Worm (Caenorhabditis elegans) whole organism, young adult: ENCODE measurements around the gene H23L24.4.
A peak's percentile ranks its signal among the peaks of the same experiment; 100 is the strongest.

Source experiments
- D2030.7 ChIP-seq: fragments of 200-800 bp; sonication (Bioruptor generic); IDR thresholded peaks from 2 replicates; pipeline ENCODE4 v1.3.6; 2022; ENCODE audit warnings: missing genetic modification reagents, missing genetic modification characterization, missing compliant biosample characterization
- F10E7.11 ChIP-seq: sonication (generic microtip); optimal IDR thresholded peaks from 2 replicates; lab custom pipeline; 2017; ENCODE audit warnings: mild to moderate bottlenecking, missing genetic modification characterization, moderate library complexity, missing compliant biosample characterization
- F33H1.4 ChIP-seq: fragments of 200-800 bp; sonication (Bioruptor generic); IDR thresholded peaks from 2 replicates; pipeline ENCODE4 v1.3.6; 2022; ENCODE audit warnings: missing genetic modification reagents, missing genetic modification characterization, missing compliant biosample characterization
- F37B4.10 ChIP-seq: fragments of 200-800 bp; sonication (Bioruptor generic); IDR thresholded peaks from 2 replicates; pipeline ENCODE4 v1.3.6; 2022; ENCODE audit warnings: missing genetic modification characterization, missing compliant biosample characterization
- F49E8.2 ChIP-seq: sonication (generic microtip); optimal IDR thresholded peaks from 3 replicates; lab custom pipeline; 2017; ENCODE audit warnings: missing genetic modification characterization, mild to moderate bottlenecking, missing compliant biosample characterization, antibody characterized with exemption, moderate library complexity; ENCODE audit not compliant: insufficient read depth
- K12H6.12 ChIP-seq: fragments of 200-800 bp; sonication (Bioruptor generic); optimal IDR thresholded peaks from 2 replicates; lab custom pipeline; 2018; ENCODE audit warnings: mild to moderate bottlenecking, missing genetic modification characterization, missing compliant biosample characterization
- Y53G8AR.9 ChIP-seq: fragments of 200-800 bp; sonication (Bioruptor generic); conservative IDR thresholded peaks from 2 replicates; pipeline ENCODE4 v1.3.6; 2022; ENCODE audit warnings: missing genetic modification reagents, missing genetic modification characterization, missing compliant biosample characterization
- ZK185.1 ChIP-seq: sonication (generic microtip); optimal IDR thresholded peaks from 2 replicates; lab custom pipeline; 2016; ENCODE audit warnings: mild to moderate bottlenecking, missing genetic modification characterization, missing compliant biosample characterization; ENCODE audit not compliant: poor library complexity, severe bottlenecking
- akir-1 ChIP-seq: fragments of 200-800 bp; sonication (Bioruptor generic); optimal IDR thresholded peaks from 2 replicates; lab custom pipeline; 2018; ENCODE audit warnings: mild to moderate bottlenecking, missing genetic modification characterization, moderate library complexity, missing compliant biosample characterization
- attf-3 ChIP-seq: fragments of 200-800 bp; sonication (Bioruptor generic); conservative IDR thresholded peaks from 2 replicates; pipeline ENCODE4 v1.3.6; 2022; ENCODE audit warnings: missing genetic modification reagents, missing genetic modification characterization, missing compliant biosample characterization
- ccch-3 ChIP-seq: fragments of 200-800 bp; sonication (Bioruptor generic); optimal IDR thresholded peaks from 2 replicates; lab custom pipeline; 2018; ENCODE audit warnings: mild to moderate bottlenecking, missing genetic modification characterization, missing compliant biosample characterization
- cebp-1 ChIP-seq, 2 experiments: fragments of 200-800 bp in 1 of 2; sonication (Bioruptor generic) in 1 of 2; sonication (generic microtip) in 1 of 2; IDR thresholded peaks in 1 of 2; optimal IDR thresholded peaks in 1 of 2; 2 replicates each; pipeline versions ENCODE4 v1.3.6 to Lab custom; 2017 to 2022; ENCODE audit warnings: missing compliant biosample characterization in 2 of 2, missing genetic modification characterization in 2 of 2, mild to moderate bottlenecking in 1 of 2, missing genetic modification reagents in 1 of 2, moderate library complexity in 1 of 2
- ceh-58 ChIP-seq: fragments of 200-800 bp; sonication (Bioruptor generic); IDR thresholded peaks from 2 replicates; pipeline ENCODE4 v1.3.6; 2022; ENCODE audit warnings: missing genetic modification characterization, missing compliant biosample characterization
- dox-1 ChIP-seq: fragments of 200-800 bp; sonication (Bioruptor generic); IDR thresholded peaks from 2 replicates; pipeline ENCODE4 v1.3.6; 2022; ENCODE audit warnings: missing genetic modification reagents, missing genetic modification characterization, missing compliant biosample characterization
- dpl-1 ChIP-seq: fragments of 150-350 bp; optimal IDR thresholded peaks from 2 replicates; lab custom pipeline; 2014; ENCODE audit warnings: missing biosample characterization, missing genetic modification reagents, missing genetic modification characterization
- efl-1 ChIP-seq: fragments of 150-350 bp; optimal IDR thresholded peaks from 2 replicates; lab custom pipeline; 2014; ENCODE audit warnings: missing biosample characterization, missing genetic modification reagents, missing genetic modification characterization
- egl-18 ChIP-seq: fragments of 200-800 bp; sonication (Bioruptor generic); IDR thresholded peaks from 2 replicates; pipeline ENCODE4 v1.3.6; 2022; ENCODE audit warnings: missing genetic modification reagents, missing genetic modification characterization, missing compliant biosample characterization
- him-1 ChIP-seq: sonication (generic microtip); optimal IDR thresholded peaks from 2 replicates; lab custom pipeline; 2016; ENCODE audit warnings: missing genotype, missing genetic modification reagents, missing genetic modification characterization, missing compliant biosample characterization
- hmg-1.2 ChIP-seq: fragments of 200-800 bp; sonication (Bioruptor generic); IDR thresholded peaks from 2 replicates; pipeline ENCODE4 v1.3.6; 2022; ENCODE audit warnings: missing genetic modification reagents, missing genetic modification characterization, missing compliant biosample characterization
- hmg-20 ChIP-seq: fragments of 200-800 bp; sonication (Bioruptor generic); IDR thresholded peaks from 2 replicates; pipeline ENCODE4 v1.3.6; 2022; ENCODE audit warnings: missing genetic modification reagents, missing genetic modification characterization, missing compliant biosample characterization
- hsf-1 ChIP-seq: fragments of 200-800 bp; sonication (Bioruptor generic); IDR thresholded peaks from 2 replicates; pipeline ENCODE4 v1.3.6; 2022; ENCODE audit warnings: missing genetic modification reagents, missing genetic modification characterization, missing compliant biosample characterization
- lsl-1 ChIP-seq: fragments of 200-800 bp; sonication (Bioruptor generic); optimal IDR thresholded peaks from 2 replicates; lab custom pipeline; 2018; ENCODE audit warnings: mild to moderate bottlenecking, missing genetic modification characterization, moderate library complexity, missing compliant biosample characterization
- madf-10 ChIP-seq: sonication (generic microtip); optimal IDR thresholded peaks from 2 replicates; lab custom pipeline; 2016; ENCODE audit warnings: mild to moderate bottlenecking, missing genetic modification characterization, missing compliant biosample characterization
- madf-6 ChIP-seq: fragments of 200-800 bp; sonication (Bioruptor generic); IDR thresholded peaks from 2 replicates; pipeline ENCODE4 v1.3.6; 2022; ENCODE audit warnings: missing genetic modification reagents, missing genetic modification characterization, missing compliant biosample characterization
- mcd-1 ChIP-seq: fragments of 200-800 bp; sonication (Bioruptor generic); IDR thresholded peaks from 2 replicates; pipeline ENCODE4 v1.3.6; 2022; ENCODE audit warnings: missing genetic modification reagents, missing genetic modification characterization, missing compliant biosample characterization
- nfyb-1 ChIP-seq: fragments of 200-800 bp; sonication (Bioruptor generic); IDR thresholded peaks from 2 replicates; pipeline ENCODE4 v1.3.6; 2022; ENCODE audit warnings: missing genetic modification reagents, missing genetic modification characterization, missing compliant biosample characterization
- nhr-27 ChIP-seq: fragments of 200-800 bp; sonication (Bioruptor generic); optimal IDR thresholded peaks from 2 replicates; lab custom pipeline; 2018; ENCODE audit warnings: mild to moderate bottlenecking, missing genetic modification characterization, moderate library complexity, missing compliant biosample characterization
- nhr-80 ChIP-seq: sonication (generic microtip); optimal IDR thresholded peaks from 2 replicates; lab custom pipeline; 2016; ENCODE audit warnings: missing genetic modification characterization, missing compliant biosample characterization
- nhr-90 ChIP-seq: sonication (generic microtip); optimal IDR thresholded peaks from 2 replicates; lab custom pipeline; 2016; ENCODE audit warnings: missing genotype, mild to moderate bottlenecking, missing genetic modification characterization, missing compliant biosample characterization
- pha-4 ChIP-seq: fragments of 150-350 bp; sonication (generic microtip); optimal IDR thresholded peaks from 2 replicates; lab custom pipeline; 2014; ENCODE audit warnings: missing biosample characterization, missing genetic modification reagents, missing genetic modification characterization
- repo-1 ChIP-seq: sonication (generic microtip); optimal IDR thresholded peaks from 2 replicates; lab custom pipeline; 2017; ENCODE audit warnings: mild to moderate bottlenecking, missing genetic modification characterization, missing compliant biosample characterization
- sea-2 ChIP-seq: fragments of 200-800 bp; sonication (Bioruptor generic); IDR thresholded peaks from 2 replicates; pipeline ENCODE4 v1.3.6; 2022; ENCODE audit warnings: missing genetic modification characterization, missing compliant biosample characterization
- snpc-1.3 ChIP-seq: sonication (generic microtip); optimal IDR thresholded peaks from 2 replicates; lab custom pipeline; 2017; ENCODE audit warnings: missing genetic modification characterization, mild to moderate bottlenecking, missing compliant biosample characterization, antibody characterized with exemption, moderate library complexity, missing genotype, missing genetic modification reagents; ENCODE audit not compliant: insufficient read depth
- snpc-4 ChIP-seq, 5 experiments: fragments of 150-350 bp in 1 of 5; sonication (generic microtip) in 4 of 5; optimal IDR thresholded peaks; 2 replicates each; lab custom pipeline; 2014 to 2018; ENCODE audit warnings: missing genetic modification characterization in 5 of 5, missing biosample characterization in 3 of 5, antibody characterized with exemption in 2 of 5, mild to moderate bottlenecking in 2 of 5, missing compliant biosample characterization in 2 of 5, missing genotype in 2 of 5, moderate library complexity in 2 of 5, missing genetic modification reagents in 1 of 5
- tbp1 ChIP-seq: fragments of 200-800 bp; sonication (Bioruptor generic); optimal IDR thresholded peaks from 2 replicates; lab custom pipeline; 2018; ENCODE audit warnings: mild to moderate bottlenecking, missing genetic modification characterization, missing compliant biosample characterization
- tlf-1 ChIP-seq: fragments of 200-800 bp; sonication (Bioruptor generic); optimal IDR thresholded peaks from 2 replicates; lab custom pipeline; 2018; ENCODE audit warnings: mild to moderate bottlenecking, missing genetic modification characterization, missing compliant biosample characterization
- unc-130 ChIP-seq: sonication (generic microtip); optimal IDR thresholded peaks from 2 replicates; lab custom pipeline; 2016; ENCODE audit warnings: missing genetic modification reagents, missing genetic modification characterization, missing compliant biosample characterization
- unc-62 ChIP-seq: fragments of 150-350 bp; optimal IDR thresholded peaks from 2 replicates; lab custom pipeline; 2014; ENCODE audit warnings: missing biosample characterization, missing genetic modification reagents, missing genetic modification characterization
- ztf-26 ChIP-seq: sonication (generic microtip); optimal IDR thresholded peaks from 2 replicates; lab custom pipeline; 2017; ENCODE audit warnings: missing genetic modification characterization, missing compliant biosample characterization
- ztf-28 ChIP-seq: fragments of 200-800 bp; sonication (Bioruptor generic); IDR thresholded peaks from 2 replicates; pipeline ENCODE4 v1.3.6; 2022; ENCODE audit warnings: missing genetic modification reagents, missing genetic modification characterization, missing compliant biosample characterization

Gene H23L24.4

ce11 chrIV:8748967-8749366 lies 43.6 kb upstream of the H23L24.4 start:
- no peak for TF ChIP-seq him-1
- TF ChIP-seq F37B4.10 (GFP tag; lab: Robert Waterston, UW), result no peak
- 0 out of 2 replicates have a peak, but pooled peaks have one; percentile 36 for TF ChIP-seq nfyb-1 (GFP tag; lab: Robert Waterston, UW)
- no peak for TF ChIP-seq F10E7.11 (tag; lab: Kevin White, UChicago)
- no peak for TF ChIP-seq hsf-1 (GFP tag; lab: Robert Waterston, UW)
- TF ChIP-seq ztf-28 (GFP tag; lab: Robert Waterston, UW), result no peak
- no peak for TF ChIP-seq sea-2 (GFP tag; lab: Robert Waterston, UW)

DNA sequence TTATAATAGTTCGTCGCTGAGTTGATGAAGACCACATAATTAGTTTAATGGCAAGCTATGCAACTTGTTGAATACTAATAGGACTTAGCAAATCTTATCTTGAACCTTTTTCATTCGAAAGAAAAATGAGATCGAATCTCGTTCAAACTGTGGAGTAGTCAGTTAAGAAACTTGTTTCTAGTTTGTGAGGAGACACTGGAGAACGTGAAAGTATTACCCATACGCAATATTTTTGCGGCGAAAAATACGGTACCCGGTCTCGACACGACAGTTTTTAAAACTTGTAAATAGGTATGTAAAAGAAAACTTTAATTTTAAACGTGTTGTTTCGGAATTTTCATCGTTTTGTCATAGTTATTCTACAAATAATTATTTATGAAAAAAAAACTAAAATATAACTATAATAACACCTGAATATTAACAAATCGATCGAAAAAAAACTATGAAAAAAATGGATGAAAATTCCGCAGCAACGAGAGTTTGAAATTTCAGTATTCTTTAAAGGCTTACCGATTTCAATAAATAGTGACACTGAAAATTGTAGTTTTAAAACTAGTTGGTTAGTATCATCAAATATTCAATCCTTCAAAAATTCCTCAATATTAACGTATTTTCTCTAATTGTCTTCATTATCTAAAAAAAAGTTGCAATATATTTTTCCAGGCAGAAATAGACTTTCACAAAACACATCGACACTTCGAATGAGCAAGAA lies 40.3 kb upstream of the H23L24.4 start, which contains the start of the genes F20C5.7 and parg-1:
F20C5.7 (minus strand) TSS at position 101 of the 712 bp plus-strand sequence.
parg-1 (plus strand) TSS at position 662 of the 712 bp plus-strand sequence.
- TF ChIP-seq nhr-90 (tag; lab: Kevin White, UChicago) (no peak), madf-6 (no peak), Y53G8AR.9 (0 out of 2 replicates have a peak, but pooled peaks have one; percentile 14), unc-130 (GFP tag; lab: Kevin White, UChicago) (no peak)
- TF ChIP-seq, all 124 proteins: peak for 1

DNA sequence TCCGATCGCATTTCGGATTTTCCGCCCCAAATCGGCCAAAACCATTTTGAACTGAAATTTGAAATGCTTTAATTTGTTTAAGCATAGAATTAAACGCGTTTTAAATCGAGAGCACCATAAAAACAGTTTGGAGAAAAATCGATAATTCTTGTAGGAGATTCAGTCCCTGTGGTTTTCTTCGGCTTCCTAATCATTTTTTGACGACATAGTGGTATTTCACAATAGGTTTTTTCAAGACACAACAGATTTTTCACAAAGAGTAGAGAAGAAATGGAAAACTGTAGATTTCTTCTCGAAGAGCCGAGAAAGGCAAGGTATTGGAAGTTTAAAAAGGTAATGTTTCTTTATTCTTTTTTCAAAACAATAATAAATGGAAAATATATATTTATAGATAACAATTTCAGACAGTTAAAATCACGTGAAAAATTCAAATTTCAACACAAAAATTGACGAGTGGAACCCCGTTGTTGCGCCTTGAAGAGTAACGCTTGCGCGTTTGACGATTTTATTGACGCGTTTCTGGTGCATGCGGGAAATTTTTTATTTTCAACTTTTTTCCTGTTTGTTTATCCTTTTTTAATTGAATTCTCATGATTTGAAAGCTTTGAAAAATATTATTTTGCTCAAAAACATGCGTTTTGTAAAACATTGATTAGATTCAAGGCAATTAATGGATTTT lies 38.4 kb upstream of the H23L24.4 start, which contains the start of gene F21D5.7:
F21D5.7 (minus strand) TSS at position 51 of the 679 bp plus-strand sequence.
- peak; percentile 29; the same call in 1 of the 2 replicates for TF ChIP-seq hmg-20 (GFP tag; lab: Robert Waterston, UW)
- peak; percentile 41 for TF ChIP-seq F33H1.4
- peak; percentile 13 for TF ChIP-seq dpl-1 (GFP tag; lab: Kevin White, UChicago)
- peak; percentile 27; the same call in 1 of the 2 replicates for TF ChIP-seq D2030.7 (GFP tag; lab: Robert Waterston, UW)
- TF ChIP-seq ztf-26 (tag; lab: Kevin White, UChicago), result no peak
- TF ChIP-seq madf-10 (tag; lab: Kevin White, UChicago), result peak; percentile 69
- TF ChIP-seq snpc-1.3 (tag; lab: Kevin White, UChicago), result peak; percentile 34
- peak; percentile 52 for TF ChIP-seq hmg-1.2
- TF ChIP-seq tbp1 (GFP tag; lab: Kevin White, UChicago), result peak; percentile 55
- peak; percentile 88 for TF ChIP-seq dox-1 (GFP tag; lab: Robert Waterston, UW)
- peak; percentile 60 for TF ChIP-seq tlf-1 (GFP tag; lab: Kevin White, UChicago)
- no peak for TF ChIP-seq egl-18 (GFP tag; lab: Robert Waterston, UW)
- no peak for TF ChIP-seq ccch-3 (GFP tag; lab: Kevin White, UChicago)
- peak; percentile 75 for TF ChIP-seq mcd-1 (GFP tag; lab: Robert Waterston, UW)
- TF ChIP-seq F49E8.2, result no peak
- TF ChIP-seq repo-1, result peak; percentile 30
- TF ChIP-seq cebp-1 (GFP tag; IDR thresholded peaks at IDR 0.05; lab: Robert Waterston, UW), result peak; percentile 22; the same call in 1 of the 2 replicates
- peak; percentile 93 for TF ChIP-seq cebp-1 (tag; optimal IDR thresholded peaks at IDR 0.05; lab: Kevin White, UChicago)
- TF ChIP-seq madf-6, result peak; percentile 69
- 0 out of 2 replicates have a peak, but pooled peaks have one; percentile 41 for TF ChIP-seq attf-3
- no peak for TF ChIP-seq snpc-4 (GFP tag; optimal IDR thresholded peaks at IDR 0.05; lab: Kevin White, UChicago)
- peak in 3 of 4 experiments; percentile 51 to 63 (median 59) for TF ChIP-seq snpc-4 (tag; optimal IDR thresholded peaks at IDR 0.05; lab: Kevin White, UChicago)
- TF ChIP-seq efl-1, result peak; percentile 37
- peak; percentile 79 for TF ChIP-seq nfyb-1 (GFP tag; lab: Robert Waterston, UW)
- TF ChIP-seq lsl-1 (GFP tag; lab: Kevin White, UChicago), result peak; percentile 55
- peak; percentile 63 for TF ChIP-seq ZK185.1
- TF ChIP-seq unc-62 (GFP tag; lab: Kevin White, UChicago), result peak; percentile 24
- TF ChIP-seq pha-4 (tag; lab: Kevin White, UChicago), result peak; percentile 25
- TF ChIP-seq ceh-58 (GFP tag; lab: Robert Waterston, UW), result no peak
- no peak for TF ChIP-seq nhr-27 (tag; lab: Kevin White, UChicago)
- TF ChIP-seq nhr-80 (tag; lab: Kevin White, UChicago), result peak; percentile 67
- TF ChIP-seq K12H6.12 (tag; lab: Kevin White, UChicago), result peak; percentile 19
- TF ChIP-seq akir-1 (GFP tag; lab: Kevin White, UChicago), result no peak
